Worm (Caenorhabditis elegans) whole organism, L4/young adult: ENCODE results near the gene inpp-1.

Source experiments
- W03F9.2 ChIP-seq: fragments of 150-350 bp; optimal IDR thresholded peaks from 2 replicates; lab custom pipeline; 2014; ENCODE audit warnings: missing biosample characterization, missing genetic modification characterization
- dao-5 ChIP-seq: sonication (generic microtip); optimal IDR thresholded peaks from 2 replicates; lab custom pipeline; 2016; ENCODE audit warnings: missing genotype, missing genetic modification characterization, moderate library complexity, missing compliant biosample characterization
- him-1 ChIP-seq: sonication (generic microtip); optimal IDR thresholded peaks from 2 replicates; lab custom pipeline; 2016; ENCODE audit warnings: missing genotype, missing genetic modification reagents, missing genetic modification characterization, missing compliant biosample characterization

inpp-1 gene

DNA sequence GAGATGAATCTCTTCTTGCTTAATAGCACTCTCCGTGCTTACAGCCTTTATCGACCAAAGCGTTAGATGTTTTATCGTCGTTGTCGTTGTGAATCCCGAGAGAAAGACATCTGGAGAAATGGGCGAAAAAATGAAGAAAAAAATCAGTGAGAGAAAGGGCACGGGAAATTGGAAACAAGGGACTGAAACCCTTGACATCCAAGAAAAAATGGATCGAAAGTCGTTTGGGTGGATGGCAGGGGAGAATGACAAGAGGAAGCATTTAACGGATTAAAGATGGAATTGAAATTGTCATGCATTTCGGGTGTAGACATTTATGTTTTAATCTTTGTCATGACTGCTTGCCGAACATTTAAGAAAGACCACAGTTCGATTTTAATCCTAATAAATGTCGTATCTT, at the start of gene inpp-1:
inpp-1 (minus strand) TSS at position 101 of the 400 bp plus-strand sequence.
- TF ChIP-seq him-1 (tag; lab: Kevin White, UChicago) (no peak), W03F9.2 (tag; lab: Kevin White, UChicago) (no peak), dao-5 (tag; lab: Kevin White, UChicago) (no peak)

DNA sequence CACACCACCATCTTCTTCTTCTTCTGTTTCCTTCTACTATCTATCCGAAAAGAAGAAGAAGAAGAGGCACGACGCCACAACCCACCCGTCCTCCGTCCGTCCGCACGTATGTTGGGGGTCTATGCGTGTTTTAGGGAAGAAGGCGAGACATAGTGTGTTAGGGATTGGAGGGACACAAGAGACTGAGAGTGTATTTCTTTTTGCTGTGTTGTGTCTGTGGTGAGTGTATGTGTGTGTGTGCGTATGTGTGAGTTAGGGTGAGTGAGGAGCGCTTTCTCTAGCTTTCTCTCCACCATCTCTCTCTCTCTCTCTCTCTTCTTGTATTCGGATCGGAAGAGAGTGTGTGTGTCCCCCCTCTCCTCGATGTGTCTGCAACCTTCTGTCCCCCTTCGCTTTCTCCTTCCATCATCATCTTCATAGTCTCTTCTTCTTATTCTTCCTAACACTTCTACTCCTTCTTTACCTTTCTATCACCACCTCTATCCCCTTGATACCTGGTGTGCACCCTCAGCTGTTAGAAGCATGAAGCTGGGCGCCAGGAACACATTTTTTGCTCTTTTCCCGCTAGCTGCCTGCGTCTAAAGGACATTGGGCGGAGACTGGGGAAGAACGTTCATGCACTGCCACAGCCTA, 48.1 kb upstream of the inpp-1 start:
- TF ChIP-seq dao-5 (tag; lab: Kevin White, UChicago) (peak; percentile 57), W03F9.2 (tag; lab: Kevin White, UChicago) (peak; percentile 39), him-1 (tag; lab: Kevin White, UChicago) (peak; percentile 65)

DNA sequence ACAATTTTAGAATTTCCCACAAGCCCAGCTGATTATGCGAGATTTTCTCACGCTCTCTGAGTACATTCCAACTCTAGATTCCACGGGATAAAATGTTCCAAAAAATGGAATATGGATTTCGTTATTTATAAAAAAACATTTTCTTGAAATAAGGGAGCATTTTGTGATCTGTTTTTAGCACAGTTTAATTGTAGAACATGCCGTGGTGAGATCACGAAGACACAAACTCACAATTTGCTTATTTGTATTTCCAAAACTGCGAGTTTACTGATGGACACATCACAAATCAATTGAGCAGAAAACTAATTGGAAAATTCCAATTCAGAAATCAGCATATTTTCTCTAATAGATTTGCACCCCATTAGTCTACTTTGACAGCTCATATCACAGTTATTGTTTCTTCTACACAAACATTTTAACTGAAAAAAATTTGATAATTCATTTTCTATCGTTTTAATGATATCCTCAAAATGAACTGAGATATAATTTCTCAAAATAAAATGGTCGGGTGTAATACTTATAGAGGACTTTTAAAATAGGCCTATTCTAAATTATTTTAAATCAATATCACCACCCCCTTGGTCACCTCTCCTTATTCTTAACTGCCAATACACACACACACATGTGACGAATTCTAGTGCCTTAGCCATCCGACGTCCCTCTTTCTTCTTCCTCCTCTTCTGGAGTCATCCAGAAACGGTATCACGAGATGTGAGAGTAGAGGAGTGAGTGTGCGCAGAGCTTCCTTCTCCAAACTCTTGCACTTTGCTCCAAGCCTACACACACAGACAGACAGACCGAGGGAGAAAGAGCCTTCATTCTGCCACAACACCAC, 47.3 kb upstream of the inpp-1 start:
- no peak for TF ChIP-seq dao-5 (tag; lab: Kevin White, UChicago)
- no peak for TF ChIP-seq him-1 (tag; lab: Kevin White, UChicago)
- TF ChIP-seq W03F9.2 (tag; lab: Kevin White, UChicago), result no peak

DNA sequence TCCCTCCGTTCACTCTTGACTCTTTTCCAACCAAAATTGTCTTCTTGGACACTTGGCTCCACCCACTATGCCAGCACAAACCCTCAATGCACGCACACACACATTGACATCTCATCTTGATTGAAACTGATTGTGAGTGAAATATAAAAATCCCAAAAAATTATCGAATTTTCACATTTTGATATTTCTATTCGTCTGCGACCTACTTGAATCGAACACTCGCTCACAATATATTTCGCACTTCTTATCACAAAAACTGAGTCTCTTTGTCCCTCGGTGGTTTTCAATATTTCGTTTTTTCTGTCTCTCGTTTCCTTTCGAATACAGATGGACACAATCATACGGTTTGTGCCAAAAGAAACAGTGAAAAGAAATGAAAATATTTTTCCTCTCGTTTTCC, 46.4 kb upstream of the inpp-1 start:
- TF ChIP-seq W03F9.2 (tag; lab: Kevin White, UChicago), result no peak
- TF ChIP-seq him-1 (tag; lab: Kevin White, UChicago), result no peak
- no peak for TF ChIP-seq dao-5 (tag; lab: Kevin White, UChicago)

DNA sequence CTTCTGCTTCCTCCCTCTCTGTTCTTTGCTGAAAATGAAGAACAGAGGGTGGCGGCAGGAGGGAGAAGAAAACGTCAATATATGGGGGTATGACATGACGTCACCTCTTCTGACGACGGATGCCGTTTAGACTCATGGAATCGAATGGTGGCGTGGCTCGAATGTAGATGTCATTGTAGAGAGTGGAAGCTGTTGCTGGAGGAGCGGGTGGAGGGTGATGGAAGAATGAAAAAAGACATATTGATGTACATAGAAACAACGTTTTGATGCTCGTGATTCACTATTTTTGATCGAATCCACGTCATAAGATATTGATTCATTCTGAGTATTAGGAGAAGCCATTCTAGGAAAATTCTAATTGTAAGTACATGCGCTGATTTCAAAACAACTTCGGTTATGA, 45.3 kb upstream of the inpp-1 start:
- TF ChIP-seq dao-5 (tag; lab: Kevin White, UChicago) (no peak), him-1 (tag; lab: Kevin White, UChicago) (no peak), W03F9.2 (tag; lab: Kevin White, UChicago) (no peak)

DNA sequence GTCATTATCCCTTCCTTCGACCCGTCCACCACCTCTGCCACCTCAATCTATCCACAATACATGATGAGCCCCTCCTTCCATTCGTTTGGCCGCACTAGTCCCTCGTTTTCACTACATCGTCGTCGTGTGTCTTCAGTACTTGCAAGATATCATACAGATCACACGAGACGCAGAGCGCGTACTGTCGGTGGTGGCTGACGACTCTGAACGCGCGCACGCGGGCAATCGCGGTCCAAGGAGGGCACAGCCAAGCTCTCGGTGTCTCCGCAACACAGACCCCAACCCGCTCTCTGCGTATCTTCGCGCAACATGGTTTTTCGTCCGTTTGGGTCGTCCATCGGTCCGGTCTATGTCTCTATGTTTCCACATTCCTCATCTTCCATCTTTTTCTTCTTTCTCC, 43.3 kb upstream of the inpp-1 start:
- no peak for TF ChIP-seq dao-5 (tag; lab: Kevin White, UChicago)
- TF ChIP-seq him-1 (tag; lab: Kevin White, UChicago), result no peak
- no peak for TF ChIP-seq W03F9.2 (tag; lab: Kevin White, UChicago)

DNA sequence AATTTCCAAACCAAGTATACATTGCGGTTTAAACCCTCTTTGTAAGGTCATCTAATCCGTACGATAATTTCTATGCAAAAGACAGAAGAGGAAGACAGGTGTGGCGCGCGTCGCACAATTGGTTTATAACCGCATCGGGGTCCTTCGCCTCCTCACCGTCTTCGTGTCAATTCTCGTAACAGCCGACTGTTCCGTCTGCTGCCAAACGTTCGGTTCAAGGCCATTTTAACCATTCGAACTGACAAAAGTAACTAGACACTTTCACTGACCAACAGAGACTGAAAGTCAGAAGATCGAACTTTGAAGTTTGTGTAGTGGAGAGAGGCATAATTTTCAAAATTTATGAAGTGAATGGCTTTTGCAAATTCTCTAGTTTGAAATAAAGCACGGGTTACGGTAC, 42.2 kb upstream of the inpp-1 start:
- TF ChIP-seq him-1 (tag; lab: Kevin White, UChicago) (no peak), dao-5 (tag; lab: Kevin White, UChicago) (no peak), W03F9.2 (tag; lab: Kevin White, UChicago) (no peak)

DNA sequence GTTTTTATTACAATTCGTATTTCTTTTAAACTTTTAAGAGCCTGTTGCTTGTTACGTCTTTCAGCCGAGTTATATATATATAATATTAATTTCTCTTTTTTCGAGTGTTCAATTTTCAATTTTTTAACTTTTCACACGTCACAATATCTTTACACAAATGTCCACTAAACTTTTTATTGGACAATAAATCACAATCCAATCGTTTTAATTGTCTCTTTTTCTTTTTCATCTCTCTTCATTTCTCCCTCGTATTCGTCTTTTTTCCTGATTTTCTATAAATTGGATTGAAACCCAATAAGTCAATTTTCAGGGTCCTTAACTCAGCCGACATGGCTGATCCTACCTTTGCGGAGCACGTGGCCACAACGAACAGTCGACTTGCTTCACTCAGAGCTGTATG, 38.4 kb upstream of the inpp-1 start, which contains the start of gene miz-1:
miz-1 (plus strand) TSS at position 301 of the 400 bp plus-strand sequence.
- TF ChIP-seq dao-5 (tag; lab: Kevin White, UChicago), result no peak

DNA sequence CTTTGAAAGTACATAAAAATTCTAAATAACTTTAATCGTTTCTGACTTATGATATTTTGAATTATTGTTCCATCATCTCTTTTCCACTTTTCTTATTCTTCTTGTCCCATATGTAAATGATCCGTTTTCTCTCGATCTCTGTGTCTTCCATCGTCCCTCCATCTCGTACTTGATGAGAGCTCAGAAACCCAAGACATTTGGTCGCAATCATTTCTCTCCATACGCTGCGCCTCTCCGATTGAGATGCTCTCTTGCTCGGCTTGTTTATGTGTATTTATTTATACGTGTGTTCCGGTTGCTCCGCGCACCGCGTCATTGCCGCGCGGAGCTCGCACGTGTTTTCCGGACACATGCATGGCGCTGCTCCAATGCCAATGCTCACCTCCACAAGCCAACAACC, 37.7 kb upstream of the inpp-1 start:
- TF ChIP-seq W03F9.2 (tag; lab: Kevin White, UChicago), result no peak
- no peak for TF ChIP-seq him-1 (tag; lab: Kevin White, UChicago)
- TF ChIP-seq dao-5 (tag; lab: Kevin White, UChicago), result no peak

DNA sequence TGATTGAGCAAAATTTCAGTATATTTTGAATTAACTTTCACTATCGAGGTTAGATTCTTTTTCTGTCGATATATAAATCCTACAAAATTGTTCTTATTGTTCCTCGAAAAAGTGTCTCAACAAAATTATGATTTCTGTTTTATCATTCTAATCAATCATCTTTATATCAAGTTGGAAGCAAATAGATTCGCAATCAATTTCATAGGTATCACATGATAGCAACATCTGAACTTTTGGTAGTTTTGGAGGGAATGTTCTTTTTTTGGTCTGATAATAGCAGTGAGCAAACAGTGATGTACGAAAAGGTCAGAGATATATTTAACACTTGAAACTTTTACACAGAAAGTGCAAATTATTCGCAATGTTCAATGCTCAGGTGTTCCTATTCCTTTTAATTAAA, 37.1 kb upstream of the inpp-1 start:
- TF ChIP-seq dao-5 (tag; lab: Kevin White, UChicago) (no peak), him-1 (tag; lab: Kevin White, UChicago) (no peak), W03F9.2 (tag; lab: Kevin White, UChicago) (no peak)

DNA sequence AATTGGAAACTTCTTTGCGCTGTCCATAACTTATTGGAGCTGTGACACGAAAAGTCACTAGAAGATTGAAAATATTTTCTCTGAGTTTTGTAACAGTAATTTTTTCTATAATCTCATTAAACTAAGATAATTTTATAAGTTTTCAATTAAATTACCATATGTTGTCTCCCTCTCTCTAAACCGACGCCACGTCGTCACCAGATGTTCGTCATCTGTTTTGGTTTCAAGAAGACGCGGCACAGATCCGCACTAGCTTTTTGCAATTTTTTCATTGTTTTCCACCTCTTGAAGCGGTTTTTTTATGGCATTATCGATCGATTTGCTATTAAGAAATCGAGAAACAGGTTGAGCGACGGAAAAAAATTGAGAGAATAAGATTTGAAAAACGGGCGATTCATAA, 30.3 kb upstream of the inpp-1 start:
- no peak for TF ChIP-seq dao-5 (tag; lab: Kevin White, UChicago)
- TF ChIP-seq W03F9.2 (tag; lab: Kevin White, UChicago), result no peak
- TF ChIP-seq him-1 (tag; lab: Kevin White, UChicago), result no peak

DNA sequence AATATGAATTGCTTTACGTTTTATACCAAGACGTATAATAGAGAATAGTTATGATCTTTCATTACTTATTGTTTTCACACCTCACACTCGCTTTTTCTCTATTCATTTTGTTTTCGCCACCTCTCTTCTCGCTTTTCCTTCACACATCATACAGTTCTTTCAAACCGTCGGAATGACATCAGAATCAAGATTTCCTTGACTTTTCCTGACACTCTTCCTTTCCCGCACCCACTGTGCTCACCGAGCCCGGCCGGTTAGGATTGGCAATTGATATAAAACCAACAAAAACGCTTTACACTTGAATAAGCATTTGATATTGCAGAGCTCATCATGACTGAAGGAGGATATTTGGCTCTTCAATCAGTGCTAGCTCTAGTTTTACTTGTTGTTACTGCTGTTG, 25.6 kb upstream of the inpp-1 start, which contains the start of gene zipt-2.1:
zipt-2.1 (plus strand) TSS at position 301 of the 400 bp plus-strand sequence.
- TF ChIP-seq W03F9.2 (tag; lab: Kevin White, UChicago) (no peak), him-1 (tag; lab: Kevin White, UChicago) (no peak), dao-5 (tag; lab: Kevin White, UChicago) (no peak)

DNA sequence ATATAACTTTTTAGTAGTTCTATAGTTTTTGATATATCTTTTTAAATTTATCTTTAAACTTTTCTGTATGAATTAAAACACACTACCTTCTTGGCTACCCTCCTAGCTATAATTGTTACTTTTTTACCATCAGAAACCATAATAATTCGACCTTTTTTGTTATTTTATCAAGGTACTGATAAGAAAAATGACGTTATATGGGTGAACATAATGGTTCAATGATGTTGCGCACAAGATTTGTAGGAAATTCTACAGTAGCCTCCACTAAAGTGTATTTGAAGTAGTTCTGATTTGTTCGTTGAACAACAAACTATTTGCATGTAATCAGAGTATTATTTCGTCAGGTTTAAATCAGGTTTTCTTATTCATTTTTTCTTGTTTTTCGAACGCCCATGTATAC, 24.9 kb upstream of the inpp-1 start:
- TF ChIP-seq him-1 (tag; lab: Kevin White, UChicago), result no peak
- no peak for TF ChIP-seq dao-5 (tag; lab: Kevin White, UChicago)
- no peak for TF ChIP-seq W03F9.2 (tag; lab: Kevin White, UChicago)
